Fruit fly (Drosophila melanogaster): ENCODE data around the gene CG7778.

CG7778 gene

dm6 chr2L:8311741-8312140 lies 34.7 kb upstream of the CG7778 start:
- TF ChIP-seq cyc (GFP tag; optimal IDR thresholded peaks at IDR 0.05) (no peak), Eip78C (GFP tag) (no peak), OdsH (GFP tag; optimal IDR thresholded peaks at IDR 0.05) (no peak), CG7368 (GFP tag; optimal IDR thresholded peaks at IDR 0.05) (no peak), eg (GFP tag; IDR thresholded peaks at IDR 0.05) (no peak), CG3919 (GFP tag; optimal IDR thresholded peaks at IDR 0.05) (no peak), achi (GFP tag; optimal IDR thresholded peaks at IDR 0.05) (no peak), CG10631 (GFP tag; optimal IDR thresholded peaks at IDR 0.05) (no peak), CG16779 (tag; optimal IDR thresholded peaks at IDR 0.05) (no peak), lz (GFP tag; optimal IDR thresholded peaks at IDR 0.05) (no peak), Smox (GFP tag; optimal IDR thresholded peaks at IDR 0.05) (no peak), Eip93F (GFP tag; optimal IDR thresholded peaks at IDR 0.05) (no peak), Hr4 (GFP tag; optimal IDR thresholded peaks at IDR 0.05) (no peak)

dm6 chr2L:8319858-8320525 lies 26.4 kb upstream of the CG7778 start, which contains the start of the genes mtsh and strat:
mtsh (minus strand) TSS chr2L:8319908.
strat (plus strand) TSS chr2L:8320328.
- TF ChIP-seq CG31627 (GFP tag; optimal IDR thresholded peaks at IDR 0.05) (no peak), CG10631 (GFP tag; optimal IDR thresholded peaks at IDR 0.05) (peak; percentile 3), acj6 (GFP tag; optimal IDR thresholded peaks at IDR 0.05) (peak; percentile 40), Blimp-1 (GFP tag; optimal IDR thresholded peaks at IDR 0.05) (peak; percentile 22), fkh (GFP tag; optimal IDR thresholded peaks at IDR 0.05) (peak; percentile 41), CG16779 (tag; optimal IDR thresholded peaks at IDR 0.05) (no peak), cyc (GFP tag; optimal IDR thresholded peaks at IDR 0.05) (peak; percentile 58), net (GFP tag; optimal IDR thresholded peaks at IDR 0.05) (no peak), CG8319 (GFP tag; optimal IDR thresholded peaks at IDR 0.05) (peak; percentile 30), CG11762 (GFP tag; optimal IDR thresholded peaks at IDR 0.05; ENCODE audit: insufficient read depth) (peak; percentile 21), CG3032 (tag; optimal IDR thresholded peaks at IDR 0.05) (peak; percentile 2), lz (GFP tag; optimal IDR thresholded peaks at IDR 0.05) (peak; percentile 47), Sox14 (GFP tag; optimal IDR thresholded peaks at IDR 0.05) (no peak), CG9139 (GFP tag; optimal IDR thresholded peaks at IDR 0.05) (peak; percentile 6), eg (GFP tag; IDR thresholded peaks at IDR 0.05) (peak; percentile 53; the same call in 2 of the 3 replicates), achi (GFP tag; optimal IDR thresholded peaks at IDR 0.05) (peak; percentile 32), Eip78C (GFP tag) (peak; percentile 81), esn (GFP tag; optimal IDR thresholded peaks at IDR 0.05) (peak; percentile 64), Hr38 (GFP tag; optimal IDR thresholded peaks at IDR 0.05) (no peak), CG6854 (GFP tag; optimal IDR thresholded peaks at IDR 0.05) (peak; percentile 57), CG34406 (GFP tag; optimal IDR thresholded peaks at IDR 0.05) (no peak), dsx (GFP tag; optimal IDR thresholded peaks at IDR 0.05; ENCODE audit: poor library complexity, severe bottlenecking) (peak; percentile 85), CG10669 (GFP tag; optimal IDR thresholded peaks at IDR 0.05) (peak; percentile 51), Ets21C (GFP tag; optimal IDR thresholded peaks at IDR 0.05) (no peak), salr (GFP tag; optimal IDR thresholded peaks at IDR 0.05) (peak in 1 of 2 experiments; percentile 32), topi (GFP tag; optimal IDR thresholded peaks at IDR 0.05) (peak; percentile 65), CG3919 (GFP tag; optimal IDR thresholded peaks at IDR 0.05) (peak; percentile 69), CG6792 (GFP tag; optimal IDR thresholded peaks at IDR 0.05) (no peak)

DNA sequence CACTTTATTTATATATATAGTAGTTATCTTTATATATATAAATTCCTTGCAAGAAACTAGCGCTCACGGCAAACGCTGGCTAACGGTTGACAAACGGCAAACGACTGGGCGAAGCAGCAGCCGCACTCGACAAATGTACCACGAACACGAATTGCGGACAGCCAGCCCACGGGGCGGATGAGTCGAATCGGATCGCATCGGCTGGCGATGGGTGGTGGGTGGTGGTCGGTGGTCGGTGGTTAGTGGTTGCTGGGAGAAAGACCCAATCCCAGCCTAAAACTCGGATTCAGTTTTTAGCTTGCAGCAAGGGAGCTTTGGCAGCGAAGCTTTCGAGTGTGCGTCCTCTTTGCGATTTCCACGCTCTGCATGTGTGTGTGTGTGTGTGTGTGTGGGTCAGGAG lies 21.3 kb upstream of the CG7778 start, which contains the start of gene CG7781:
TSS of gene CG7781 (minus strand) at position 260 of the 400 bp plus-strand sequence.
- TF ChIP-seq spab (GFP tag; optimal IDR thresholded peaks at IDR 0.05) (no peak), eg (GFP tag; IDR thresholded peaks at IDR 0.05) (0 out of 3 replicates have a peak, but pooled peaks have one; percentile 13), Smox (GFP tag; optimal IDR thresholded peaks at IDR 0.05) (no peak), CG8119 (GFP tag; IDR thresholded peaks at IDR 0.05) (0 out of 3 replicates have a peak, but pooled peaks have one; percentile 13), CG6163 (GFP tag; IDR thresholded peaks at IDR 0.05) (no peak), CG11762 (GFP tag; optimal IDR thresholded peaks at IDR 0.05; ENCODE audit: insufficient read depth) (no peak), CG15336 (GFP tag; IDR thresholded peaks at IDR 0.05) (peak; percentile 37; the same call in 1 of the 2 replicates)

Data from whole organism, prepupa.